Fruit fly (Drosophila melanogaster): ENCODE data around the gene kin17.

Gene kin17

dm6 chr3L:20370013-20370412, 13.4 kb downstream of the kin17 start, which contains the start of gene CG13247:
CG13247 (plus strand) TSS chr3L:20370313.
- TF ChIP-seq dac (GFP tag; optimal IDR thresholded peaks at IDR 0.05) (no peak), Hr4 (GFP tag; optimal IDR thresholded peaks at IDR 0.05) (no peak), Smox (GFP tag; optimal IDR thresholded peaks at IDR 0.05) (no peak), Eip93F (GFP tag; optimal IDR thresholded peaks at IDR 0.05) (no peak), achi (GFP tag; optimal IDR thresholded peaks at IDR 0.05) (no peak), CG3919 (GFP tag; optimal IDR thresholded peaks at IDR 0.05) (no peak), Sox14 (GFP tag; optimal IDR thresholded peaks at IDR 0.05) (no peak), CG9139 (GFP tag; optimal IDR thresholded peaks at IDR 0.05) (no peak), CG11294 (GFP tag; IDR thresholded peaks at IDR 0.05) (no peak), CG6163 (GFP tag; IDR thresholded peaks at IDR 0.05) (no peak)

- no peak for TF ChIP-seq CG9139 (GFP tag; optimal IDR thresholded peaks at IDR 0.05)
- no peak for TF ChIP-seq CG3032 (tag; optimal IDR thresholded peaks at IDR 0.05)
- no peak for TF ChIP-seq CG3919 (GFP tag; optimal IDR thresholded peaks at IDR 0.05)
- no peak for TF ChIP-seq CG16779 (tag; optimal IDR thresholded peaks at IDR 0.05)
- no peak for TF ChIP-seq CG8319 (GFP tag; optimal IDR thresholded peaks at IDR 0.05)
- TF ChIP-seq Lpt (GFP tag; optimal IDR thresholded peaks at IDR 0.05): no peak
- no peak for TF ChIP-seq CG6854 (GFP tag; optimal IDR thresholded peaks at IDR 0.05)
- no peak for TF ChIP-seq CG8632 (GFP tag; optimal IDR thresholded peaks at IDR 0.05)
- TF ChIP-seq esn (GFP tag; optimal IDR thresholded peaks at IDR 0.05): no peak
- no peak for TF ChIP-seq Met (GFP tag; optimal IDR thresholded peaks at IDR 0.05)
- no peak for TF ChIP-seq Ets96B (tag; optimal IDR thresholded peaks at IDR 0.05)
- no peak for TF ChIP-seq achi (GFP tag; optimal IDR thresholded peaks at IDR 0.05)
These were observed 18.9 kb downstream of the kin17 start for dm6 chr3L:20375467-20375866.

dm6 chr3L:20375878-20376563, 19.4 kb downstream of the kin17 start, which contains the start of the genes Ide and RhoBTB:
Ide (minus strand) TSS chr3L:20375896.
RhoBTB (plus strand) TSS chr3L:20376242.
- no peak for TF ChIP-seq svp (GFP tag)
- peak; percentile 52 for TF ChIP-seq Ets96B (tag; optimal IDR thresholded peaks at IDR 0.05)
- TF ChIP-seq lz (GFP tag; optimal IDR thresholded peaks at IDR 0.05): peak; percentile 92
- no peak for TF ChIP-seq Met (GFP tag; optimal IDR thresholded peaks at IDR 0.05)
- TF ChIP-seq CG6163 (GFP tag; IDR thresholded peaks at IDR 0.05): peak; percentile 59; the same call in 1 of the 3 replicates
- peak; percentile 83 for TF ChIP-seq Eip78C (GFP tag)
- TF ChIP-seq CG11762 (GFP tag; optimal IDR thresholded peaks at IDR 0.05; ENCODE audit: insufficient read depth): peak; percentile 78
- TF ChIP-seq Sox15 (GFP tag; optimal IDR thresholded peaks at IDR 0.05): peak; percentile 90
- TF ChIP-seq Gug (GFP tag; IDR thresholded peaks at IDR 0.05): peak; percentile 81
- peak; percentile 86 for TF ChIP-seq achi (GFP tag; optimal IDR thresholded peaks at IDR 0.05)
- TF ChIP-seq dac (GFP tag; optimal IDR thresholded peaks at IDR 0.05): peak; percentile 51
- TF ChIP-seq Eip75B (GFP tag; optimal IDR thresholded peaks at IDR 0.05): peak; percentile 77
- no peak for TF ChIP-seq Sox102F (GFP tag; optimal IDR thresholded peaks at IDR 0.05)
- peak; percentile 87 for TF ChIP-seq OdsH (GFP tag; optimal IDR thresholded peaks at IDR 0.05)
- peak; percentile 84 for TF ChIP-seq CG32006 (GFP tag; optimal IDR thresholded peaks at IDR 0.05)
- peak; percentile 53 for TF ChIP-seq CG8632 (GFP tag; optimal IDR thresholded peaks at IDR 0.05)
- peak; percentile 32 for TF ChIP-seq spab (GFP tag; optimal IDR thresholded peaks at IDR 0.05)
- no peak for TF ChIP-seq CG15336 (GFP tag; IDR thresholded peaks at IDR 0.05)
- TF ChIP-seq CG34406 (GFP tag; optimal IDR thresholded peaks at IDR 0.05): peak; percentile 69
- TF ChIP-seq Sox14 (GFP tag; optimal IDR thresholded peaks at IDR 0.05): no peak
- TF ChIP-seq CG8319 (GFP tag; optimal IDR thresholded peaks at IDR 0.05): peak; percentile 78
- peak; percentile 79 for TF ChIP-seq topi (GFP tag; optimal IDR thresholded peaks at IDR 0.05)
- TF ChIP-seq CG6792 (GFP tag; optimal IDR thresholded peaks at IDR 0.05): peak; percentile 75
- TF ChIP-seq esn (GFP tag; optimal IDR thresholded peaks at IDR 0.05): peak; percentile 80
- TF ChIP-seq CG10669 (GFP tag; optimal IDR thresholded peaks at IDR 0.05): peak; percentile 96
- TF ChIP-seq salr (GFP tag; optimal IDR thresholded peaks at IDR 0.05): peak in 1 of 2 experiments; percentile 34
- no peak for TF ChIP-seq fkh (GFP tag; optimal IDR thresholded peaks at IDR 0.05)
- peak; percentile 73 for TF ChIP-seq CG4318 (GFP tag; optimal IDR thresholded peaks at IDR 0.05)
- no peak for TF ChIP-seq CG6808 (GFP tag; optimal IDR thresholded peaks at IDR 0.05)
- peak; percentile 90 for TF ChIP-seq cyc (GFP tag; optimal IDR thresholded peaks at IDR 0.05)
- peak; percentile 89 for TF ChIP-seq Ets21C (GFP tag; optimal IDR thresholded peaks at IDR 0.05)
- TF ChIP-seq CG8119 (GFP tag; IDR thresholded peaks at IDR 0.05): peak; percentile 42; the same call in 1 of the 3 replicates
- TF ChIP-seq CG6854 (GFP tag; optimal IDR thresholded peaks at IDR 0.05): no peak
- peak; percentile 28 for TF ChIP-seq Hr38 (GFP tag; optimal IDR thresholded peaks at IDR 0.05)
- TF ChIP-seq eg (GFP tag; IDR thresholded peaks at IDR 0.05): peak; percentile 82
- TF ChIP-seq CG1621 (tag; optimal IDR thresholded peaks at IDR 0.05): peak; percentile 58
- TF ChIP-seq CG9139 (GFP tag; optimal IDR thresholded peaks at IDR 0.05): no peak
- peak; percentile 88 for TF ChIP-seq acj6 (GFP tag; optimal IDR thresholded peaks at IDR 0.05)

All from whole organism, prepupa.